Fruit fly (Drosophila melanogaster) whole organism, embryonic: ENCODE measurements around the gene N.

Experiments
- B-H1 ChIP-seq: fragments of 200-800 bp; sonication (Bioruptor generic); IDR thresholded peaks from 3 replicates; pipeline ENCODE4 v1.3.6; 2022; ENCODE audit warnings: missing biosample characterization, missing genetic modification characterization
- Bgb ChIP-seq: fragments of 200-800 bp; sonication (Bioruptor generic); IDR thresholded peaks from 2 replicates; pipeline ENCODE4 v1.3.6; 2022; ENCODE audit warnings: missing biosample characterization, missing genetic modification characterization; ENCODE audit not compliant: partially characterized antibody
- CG11560 ChIP-seq: fragments of 200-800 bp; sonication (Bioruptor generic); IDR thresholded peaks from 3 replicates; pipeline ENCODE4 v1.3.6; 2022; ENCODE audit warnings: missing biosample characterization, missing genetic modification characterization
- CG1233 ChIP-seq: fragments of 200-800 bp; sonication (Bioruptor generic); optimal IDR thresholded peaks from 4 replicates; lab custom pipeline; 2018; ENCODE audit warnings: missing biosample characterization, mild to moderate bottlenecking, missing genetic modification characterization
- CG13894 ChIP-seq: fragments of 200-800 bp; sonication (Bioruptor generic); optimal IDR thresholded peaks from 3 replicates; lab custom pipeline; 2018; ENCODE audit warnings: missing biosample characterization, mild to moderate bottlenecking, missing genetic modification characterization, moderate library complexity
- CG14441 ChIP-seq: fragments of 200-800 bp; sonication (Bioruptor generic); IDR thresholded peaks from 2 replicates; pipeline ENCODE4 v1.3.6; 2022; ENCODE audit warnings: missing biosample characterization, missing genetic modification characterization
- CG15269 ChIP-seq: fragments of 200-800 bp; sonication (Bioruptor generic); optimal IDR thresholded peaks from 2 replicates; lab custom pipeline; 2018; ENCODE audit warnings: missing biosample characterization, mild to moderate bottlenecking, missing genetic modification characterization, moderate library complexity
- CG2199 ChIP-seq: fragments of 200-800 bp; sonication (Bioruptor generic); IDR thresholded peaks from 3 replicates; pipeline ENCODE4 v1.3.6; 2022; ENCODE audit warnings: missing biosample characterization, missing genetic modification characterization
- CG2202 ChIP-seq: fragments of 200-800 bp; sonication (Bioruptor generic); optimal IDR thresholded peaks from 2 replicates; lab custom pipeline; 2018; ENCODE audit warnings: missing biosample characterization, mild to moderate bottlenecking, missing genetic modification characterization
- CG7786 ChIP-seq: fragments of 200-800 bp; sonication (Bioruptor generic); optimal IDR thresholded peaks from 2 replicates; lab custom pipeline; 2016; ENCODE audit warnings: missing biosample characterization, missing genetic modification characterization
- CG7839 ChIP-seq: fragments of 200-800 bp; sonication (Bioruptor generic); optimal IDR thresholded peaks from 3 replicates; lab custom pipeline; 2018; ENCODE audit warnings: missing biosample characterization, mild to moderate bottlenecking, missing genetic modification characterization, moderate library complexity
- CG8924 ChIP-seq: fragments of 200-800 bp; optimal IDR thresholded peaks from 3 replicates; lab custom pipeline; 2019; ENCODE audit warnings: missing biosample characterization, mild to moderate bottlenecking, missing genetic modification characterization, moderate library complexity
- CG9797 ChIP-seq: fragments of 200-800 bp; sonication (Bioruptor generic); optimal IDR thresholded peaks from 3 replicates; lab custom pipeline; 2018; ENCODE audit warnings: missing biosample characterization, mild to moderate bottlenecking, missing genetic modification characterization
- CG9932 ChIP-seq: fragments of 200-800 bp; sonication (Bioruptor generic); IDR thresholded peaks from 2 replicates; pipeline ENCODE4 v1.3.6; 2022; ENCODE audit warnings: missing biosample characterization, missing genetic modification characterization
- CTCF ChIP-seq: fragments of 200-800 bp; sonication (Bioruptor generic); optimal IDR thresholded peaks from 2 replicates; lab custom pipeline; 2017; ENCODE audit warnings: missing biosample characterization, mild to moderate bottlenecking, missing genetic modification characterization, moderate library complexity
- Dll ChIP-seq: fragments of 200-800 bp; sonication (Bioruptor generic); IDR thresholded peaks from 4 replicates; pipeline ENCODE4 v1.3.6; 2022; ENCODE audit warnings: missing biosample characterization, missing genetic modification characterization; ENCODE audit not compliant: partially characterized antibody
- Doc3 ChIP-seq: fragments of 200-800 bp; sonication (Bioruptor generic); IDR thresholded peaks from 3 replicates; pipeline ENCODE4 v1.3.6; 2022; ENCODE audit warnings: missing biosample characterization, missing genetic modification characterization; ENCODE audit not compliant: partially characterized antibody
- Hmr ChIP-seq: fragments of 200-800 bp; sonication (Bioruptor generic); optimal IDR thresholded peaks from 3 replicates; lab custom pipeline; 2017; ENCODE audit warnings: mild to moderate bottlenecking, missing biosample characterization, missing genetic modification reagents, missing genetic modification characterization
- Kr ChIP-seq: fragments of 200-800 bp; sonication (Bioruptor generic); optimal IDR thresholded peaks from 2 replicates; lab custom pipeline; 2017; ENCODE audit warnings: missing biosample characterization, mild to moderate bottlenecking, missing genetic modification characterization
- Med ChIP-seq: fragments of 200-800 bp; sonication (Bioruptor generic); peaks from one replicate; lab custom pipeline; 2016; ENCODE audit warnings: missing biosample characterization, missing genetic modification characterization, mild to moderate bottlenecking, inconsistent platforms, moderate library complexity
- Meics ChIP-seq: fragments of 200-800 bp; sonication (Bioruptor generic); optimal IDR thresholded peaks from 2 replicates; lab custom pipeline; 2017; ENCODE audit warnings: missing biosample characterization, mild to moderate bottlenecking, missing genetic modification characterization
- Pdp1 ChIP-seq, 2 experiments: fragments of 200-800 bp; sonication (Bioruptor generic); optimal IDR thresholded peaks; 3 replicates each; lab custom pipeline; 2016; ENCODE audit warnings: missing biosample characterization in 2 of 2, missing genetic modification characterization in 2 of 2, mild to moderate bottlenecking in 1 of 2, moderate library complexity in 1 of 2
- Rfx ChIP-seq: fragments of 200-800 bp; sonication (Bioruptor generic); IDR thresholded peaks from 2 replicates; pipeline ENCODE4 v1.3.6; 2022; ENCODE audit warnings: missing biosample characterization, missing genetic modification characterization
- Ssrp ChIP-seq: fragments of 200-800 bp; sonication (Bioruptor generic); optimal IDR thresholded peaks from 2 replicates; lab custom pipeline; 2018; ENCODE audit warnings: missing biosample characterization, mild to moderate bottlenecking, missing genetic modification characterization, moderate library complexity
- Xrp1 ChIP-seq: fragments of 200-800 bp; sonication (Bioruptor generic); IDR thresholded peaks from 2 replicates; pipeline ENCODE4 v1.3.6; 2022; ENCODE audit warnings: missing biosample characterization, missing genetic modification characterization
- ash1 ChIP-seq: fragments of 200-800 bp; sonication (Bioruptor generic); optimal IDR thresholded peaks from 2 replicates; lab custom pipeline; 2018; ENCODE audit warnings: missing biosample characterization, mild to moderate bottlenecking, missing genetic modification characterization
- az2 ChIP-seq: fragments of 200-800 bp; sonication (Bioruptor generic); optimal IDR thresholded peaks from 3 replicates; lab custom pipeline; 2016; ENCODE audit warnings: missing biosample characterization, missing genetic modification characterization
- crol ChIP-seq: fragments of 200-800 bp; sonication (Bioruptor generic); IDR thresholded peaks from 2 replicates; pipeline ENCODE4 v1.3.6; 2022; ENCODE audit warnings: missing biosample characterization, missing genetic modification characterization
- dysf ChIP-seq: fragments of 200-800 bp; sonication (Bioruptor generic); IDR thresholded peaks from 3 replicates; pipeline ENCODE4 v1.3.6; 2022; ENCODE audit warnings: missing biosample characterization, missing genetic modification characterization
- fru ChIP-seq: fragments of >200 bp; optimal IDR thresholded peaks from 2 replicates; lab custom pipeline; 2017
- gce ChIP-seq: fragments of 200-800 bp; sonication (Bioruptor generic); IDR thresholded peaks from 3 replicates; pipeline ENCODE4 v1.3.6; 2022; ENCODE audit warnings: missing biosample characterization, missing genetic modification characterization
- gro ChIP-seq: fragments of 200-800 bp; sonication (Bioruptor generic); optimal IDR thresholded peaks from 2 replicates; lab custom pipeline; 2016; ENCODE audit warnings: missing biosample characterization, missing genetic modification characterization
- luna ChIP-seq: fragments of 200-800 bp; sonication (Bioruptor generic); optimal IDR thresholded peaks from 2 replicates; lab custom pipeline; 2016; ENCODE audit warnings: missing biosample characterization, missing genetic modification characterization
- mam ChIP-seq: fragments of 200-800 bp; sonication (Bioruptor generic); optimal IDR thresholded peaks from 3 replicates; lab custom pipeline; 2016; ENCODE audit warnings: missing biosample characterization, missing genetic modification characterization
- otp ChIP-seq: fragments of 200-800 bp; sonication (Bioruptor generic); IDR thresholded peaks from 3 replicates; pipeline ENCODE4, ENCODE4 v1.3.6; 2022; ENCODE audit warnings: missing biosample characterization, missing genetic modification characterization
- pita ChIP-seq: fragments of 200-800 bp; sonication (Bioruptor generic); optimal IDR thresholded peaks from 2 replicates; lab custom pipeline; 2017; ENCODE audit warnings: missing biosample characterization, mild to moderate bottlenecking, missing genetic modification characterization
- row ChIP-seq: fragments of 200-800 bp; sonication (Bioruptor generic); IDR thresholded peaks from 3 replicates; pipeline ENCODE4 v1.3.6; 2022; ENCODE audit warnings: missing biosample characterization, missing genetic modification characterization
- shn ChIP-seq: fragments of 200-800 bp; sonication (Bioruptor generic); optimal IDR thresholded peaks from 3 replicates; lab custom pipeline; 2016; ENCODE audit warnings: missing biosample characterization, missing genetic modification characterization
- sqz ChIP-seq: fragments of 200-800 bp; sonication (Bioruptor generic); optimal IDR thresholded peaks from 3 replicates; lab custom pipeline; 2018; ENCODE audit warnings: missing biosample characterization, mild to moderate bottlenecking, missing genetic modification characterization
- tna ChIP-seq: fragments of 200-800 bp; sonication (Bioruptor generic); IDR thresholded peaks from 2 replicates; pipeline ENCODE4 v1.3.6; 2022; ENCODE audit warnings: missing biosample characterization, missing genetic modification characterization; ENCODE audit not compliant: partially characterized antibody
- vnd ChIP-seq: fragments of 200-800 bp; sonication (Bioruptor generic); IDR thresholded peaks from 3 replicates; pipeline ENCODE4 v1.3.6; 2022; ENCODE audit warnings: missing biosample characterization, missing genetic modification characterization; ENCODE audit not compliant: partially characterized antibody

Gene N

DNA sequence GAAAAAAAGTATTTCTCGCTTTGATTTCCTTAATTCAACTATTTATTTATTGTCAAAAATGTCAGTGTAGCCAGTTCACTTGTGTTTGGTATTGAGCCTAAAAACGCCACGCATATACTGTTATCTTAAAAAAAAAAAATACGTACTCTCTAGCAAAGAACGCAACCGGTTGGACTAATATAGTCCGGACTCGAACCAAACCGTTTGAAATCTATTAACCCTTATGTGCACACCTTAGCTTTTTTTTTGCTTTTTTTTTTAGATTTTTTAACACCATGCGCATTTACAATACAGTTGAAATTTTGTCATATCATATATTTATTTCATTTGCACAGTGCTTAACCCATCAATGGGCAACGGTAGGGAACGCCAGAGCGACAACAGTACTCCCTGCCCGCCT, 38.4 kb downstream of the N start, which contains the start of gene CG18508 (continued):
- TF ChIP-seq CG9932 (peak; percentile 50; the same call in 1 of the 2 replicates), Med (GFP tag; lab: Kevin White, UChicago) (peak; percentile 57), tna (GFP tag; lab: Robert Waterston, UW) (no peak), CTCF (GFP tag; lab: Kevin White, UChicago) (peak; percentile 59), dysf (no peak), CG1233 (no peak), luna (GFP tag; lab: Kevin White, UChicago) (no peak), row (peak; percentile 77), Ssrp (tag; lab: Kevin White, UChicago) (peak; percentile 6), fru (no peak), Pdp1 (GFP tag; optimal IDR thresholded peaks at IDR 0.05; lab: Kevin White, UChicago) (peak in 1 of 2 experiments; percentile 42), CG15269 (tag; lab: Kevin White, UChicago) (peak; percentile 5), CG2199 (GFP tag; lab: Robert Waterston, UW) (0 out of 3 replicates have a peak, but pooled peaks have one; percentile 50), CG9797 (peak; percentile 44), Hmr (GFP tag; lab: Kevin White, UChicago) (peak; percentile 49), otp (no peak), CG13894 (peak; percentile 1), CG11560 (tag; lab: Robert Waterston, UW) (no peak), pita (GFP tag; lab: Kevin White, UChicago) (peak; percentile 65), B-H1 (no peak), Doc3 (no peak), sqz (GFP tag; lab: Kevin White, UChicago) (peak; percentile 84), Bgb (GFP tag; lab: Robert Waterston, UW) (peak; percentile 9; the same call in 1 of the 2 replicates), Xrp1 (GFP tag; lab: Robert Waterston, UW) (peak; percentile 25; the same call in 1 of the 2 replicates), Meics (GFP tag; lab: Kevin White, UChicago) (peak; percentile 1), CG8924 (tag; lab: Kevin White, UChicago) (no peak), shn (no peak), vnd (GFP tag; lab: Robert Waterston, UW) (0 out of 3 replicates have a peak, but pooled peaks have one; percentile 13), gro (GFP tag; lab: Kevin White, UChicago) (no peak), CG7786 (GFP tag; lab: Kevin White, UChicago) (peak; percentile 27), az2 (peak; percentile 7), mam (GFP tag; lab: Kevin White, UChicago) (peak; percentile 23)

DNA sequence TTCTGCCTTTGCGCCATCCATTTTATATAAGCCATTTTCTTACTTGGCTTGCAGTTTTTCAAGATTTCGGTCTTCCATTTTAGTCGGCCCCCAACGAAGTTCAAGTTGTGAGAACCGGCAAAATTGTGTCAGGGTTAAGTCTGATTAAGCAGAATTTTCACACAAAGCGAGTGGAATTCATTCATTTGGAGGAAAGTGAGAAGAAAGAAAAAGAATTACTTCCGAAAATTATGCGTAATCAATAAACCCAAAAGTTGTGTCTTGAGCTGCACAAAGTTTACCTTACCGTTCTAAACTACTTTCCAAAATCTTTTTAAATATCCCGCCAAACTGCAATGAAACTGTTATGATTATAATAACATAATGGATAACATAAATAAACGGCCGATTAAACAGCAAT, 39.7 kb downstream of the N start, which contains the start of gene Fcp3C:
Gene Fcp3C, minus strand, starts transcription at position 101 of the 400 bp plus-strand sequence.
- TF ChIP-seq gce = no peak
- TF ChIP-seq ash1 = no peak
- TF ChIP-seq crol (GFP tag; lab: Robert Waterston, UW) = no peak
- TF ChIP-seq CG7839 (tag; lab: Kevin White, UChicago) = no peak
- no peak for TF ChIP-seq CG14441
- no peak for TF ChIP-seq Kr (GFP tag; lab: Kevin White, UChicago)
- no peak for TF ChIP-seq Dll (GFP tag; lab: Robert Waterston, UW)
- TF ChIP-seq CG2202 (tag; lab: Kevin White, UChicago) = no peak
- TF ChIP-seq Rfx (GFP tag; lab: Robert Waterston, UW) = no peak
